Fruit fly (Drosophila melanogaster) whole organism: ENCODE data around the gene CG10702.

ENCODE experiments used
- CG8478 ChIP-seq: fragments of >200 bp; optimal IDR thresholded peaks from 2 replicates; lab custom pipeline; 2018; ENCODE audit warnings: inconsistent platforms
- Dll ChIP-seq: fragments of >200 bp; optimal IDR thresholded peaks from 2 replicates; lab custom pipeline; 2017
- EcR ChIP-seq, 2 experiments: fragments of >200 bp; optimal IDR thresholded peaks; 2 replicates each; lab custom pipeline; 2017; ENCODE audit warnings: missing biosample characterization in 2 of 2, missing genetic modification characterization in 2 of 2, missing genetic modification reagents in 2 of 2
- pan ChIP-seq: fragments of >200 bp; optimal IDR thresholded peaks from 2 replicates; lab custom pipeline; 2017
- psq ChIP-seq: fragments of >200 bp; optimal IDR thresholded peaks from 2 replicates; lab custom pipeline; 2017
- usp ChIP-seq: fragments of >200 bp; optimal IDR thresholded peaks from 2 replicates; lab custom pipeline; 2017; ENCODE audit warnings: missing biosample characterization, missing genetic modification characterization, mixed read lengths

- TF ChIP-seq Dll (lab: Kevin White, UChicago) (no peak), EcR (GFP tag; optimal IDR thresholded peaks at IDR 0.05; lab: Kevin White, UChicago) (no peak), usp (GFP tag; lab: Kevin White, UChicago) (no peak), CG8478 (lab: Kevin White, UChicago) (no peak), psq (lab: Kevin White, UChicago) (no peak), pan (lab: Kevin White, UChicago) (no peak)
Measured at dm6 chr2L:19093868-19094267, 24.2 kb upstream of the CG10702 start.
